Worm (Caenorhabditis elegans): ENCODE measurements around the gene asp-5.

Gene asp-5

ce11 chrV:8251075-8251474 lies 21.1 kb upstream of the asp-5 start:
- no peak for TF ChIP-seq F49E8.2 (tag; optimal IDR thresholded peaks at IDR 0.05; ENCODE audit: borderline replicate concordance)
- peak; percentile 55 for TF ChIP-seq hlh-30 (tag; optimal IDR thresholded peaks at IDR 0.05; ENCODE audit: insufficient read depth)
- TF ChIP-seq T20F7.1 (GFP tag; optimal IDR thresholded peaks at IDR 0.05) = no peak
- TF ChIP-seq unc-62 (GFP tag; optimal IDR thresholded peaks at IDR 0.05 in 1 of 2) = peak in 1 of 2 experiments; percentile 22
- no peak for TF ChIP-seq unc-62 (tag; optimal IDR thresholded peaks at IDR 0.05)
- TF ChIP-seq nhr-237 (tag; optimal IDR thresholded peaks at IDR 0.05) = no peak

ce11 chrV:8252532-8252931 lies 19.7 kb upstream of the asp-5 start:
- TF ChIP-seq spr-3 (GFP tag; optimal IDR thresholded peaks at IDR 0.05) = no peak
- no peak for TF ChIP-seq spr-1 (tag; optimal IDR thresholded peaks at IDR 0.05)
- no peak for TF ChIP-seq daf-16 (GFP tag; optimal IDR thresholded peaks at IDR 0.05)
- TF ChIP-seq daf-16 (tag; optimal IDR thresholded peaks at IDR 0.05) = no peak
- TF ChIP-seq R02D3.7 (tag; optimal IDR thresholded peaks at IDR 0.05) = no peak
- peak in 1 of 2 experiments; percentile 18 for TF ChIP-seq unc-62 (GFP tag; optimal IDR thresholded peaks at IDR 0.05 in 1 of 2)
- TF ChIP-seq unc-62 (tag; optimal IDR thresholded peaks at IDR 0.05) = no peak
- no peak for TF ChIP-seq nhr-237 (tag; optimal IDR thresholded peaks at IDR 0.05)
- peak; percentile 21 for TF ChIP-seq hlh-30 (tag; optimal IDR thresholded peaks at IDR 0.05; ENCODE audit: insufficient read depth)
- no peak for TF ChIP-seq zfp-2 (tag; optimal IDR thresholded peaks at IDR 0.05)
- no peak for TF ChIP-seq lsy-2 (tag; optimal IDR thresholded peaks at IDR 0.05)
- TF ChIP-seq vab-7 (GFP tag; IDR thresholded peaks at IDR 0.05) = no peak
- no peak for TF ChIP-seq madf-5 (GFP tag; IDR thresholded peaks at IDR 0.05)

ce11 chrV:8253946-8254345 lies 18.2 kb upstream of the asp-5 start:
- TF ChIP-seq aha-1 (tag) = peak; percentile 81
- TF ChIP-seq nhr-111 (GFP tag; optimal IDR thresholded peaks at IDR 0.05) = no peak
- TF ChIP-seq ces-1 (GFP tag; optimal IDR thresholded peaks at IDR 0.05) = peak; percentile 53

ce11 chrV:8254973-8255372 lies 17.2 kb upstream of the asp-5 start:
- TF ChIP-seq nhr-6 (tag; optimal IDR thresholded peaks at IDR 0.05) (no peak), daf-8 (GFP tag; IDR thresholded peaks at IDR 0.05) (no peak), ztf-7 (tag; optimal IDR thresholded peaks at IDR 0.05) (no peak), R02D3.7 (tag; optimal IDR thresholded peaks at IDR 0.05) (no peak)

ce11 chrV:8259016-8259415 lies 13.2 kb upstream of the asp-5 start, which contains the start of gene C16D9.1:
Gene C16D9.1, plus strand, starts transcription at chrV:8259316.
- no peak for TF ChIP-seq fkh-10 (GFP tag; optimal IDR thresholded peaks at IDR 0.05)
- TF ChIP-seq unc-130 (GFP tag; optimal IDR thresholded peaks at IDR 0.05) = no peak
- TF ChIP-seq T26A8.4 (GFP tag; IDR thresholded peaks at IDR 0.05) = no peak
- no peak for TF ChIP-seq mdt-29 (GFP tag; IDR thresholded peaks at IDR 0.05)
- TF ChIP-seq fos-1 (tag; optimal IDR thresholded peaks at IDR 0.05) = no peak
- TF ChIP-seq hmg-1.1 (GFP tag; IDR thresholded peaks at IDR 0.05) = no peak
- no peak for TF ChIP-seq aly-2 (tag; optimal IDR thresholded peaks at IDR 0.05)
- no peak for TF ChIP-seq mxl-3 (GFP tag; optimal IDR thresholded peaks at IDR 0.05)
- no peak for TF ChIP-seq zip-2 (tag; optimal IDR thresholded peaks at IDR 0.05)
- no peak for TF ChIP-seq Y5F2A.4 (GFP tag; optimal IDR thresholded peaks at IDR 0.05)

ce11 chrV:8262212-8262611 lies 10.0 kb upstream of the asp-5 start:
- TF ChIP-seq unc-62 (GFP tag; optimal IDR thresholded peaks at IDR 0.05 in 1 of 2) = peak in 1 of 2 experiments; percentile 94
- TF ChIP-seq unc-62 (tag; optimal IDR thresholded peaks at IDR 0.05) = no peak
- TF ChIP-seq ces-1 (GFP tag; optimal IDR thresholded peaks at IDR 0.05) = no peak

ce11 chrV:8263466-8263865 lies 8.7 kb upstream of the asp-5 start, which contains the start of gene C16D9.8:
Gene C16D9.8, minus strand, starts transcription at chrV:8263566.
- TF ChIP-seq madf-5 (GFP tag; IDR thresholded peaks at IDR 0.05) = no peak
- no peak for TF ChIP-seq nhr-42 (GFP tag; IDR thresholded peaks at IDR 0.05)
- TF ChIP-seq ZK546.5 (tag; optimal IDR thresholded peaks at IDR 0.05) = no peak
- TF ChIP-seq nhr-237 (tag; optimal IDR thresholded peaks at IDR 0.05) = no peak
